Fruit fly (Drosophila melanogaster) whole organism, pupa: ENCODE data around the gene CG6178.

Experiments
- CG14655 ChIP-seq: fragments of 200-800 bp; sonication (Bioruptor generic); optimal IDR thresholded peaks from 3 replicates; lab custom pipeline; 2017; ENCODE audit warnings: mild to moderate bottlenecking, missing biosample characterization, missing genetic modification reagents, missing genetic modification characterization
- CG32121 ChIP-seq: fragments of 200-800 bp; sonication (Bioruptor generic); IDR thresholded peaks from 2 replicates; pipeline ENCODE4 v1.3.6; 2022; ENCODE audit warnings: missing biosample characterization, missing genetic modification characterization
- CG34367 ChIP-seq: fragments of 200-800 bp; sonication (Bioruptor generic); optimal IDR thresholded peaks from 2 replicates; lab custom pipeline; 2018; ENCODE audit warnings: missing biosample characterization, mild to moderate bottlenecking, missing genetic modification characterization
- CG9948 ChIP-seq: fragments of 200-800 bp; sonication (Bioruptor generic); optimal IDR thresholded peaks from 2 replicates; lab custom pipeline; 2018; ENCODE audit warnings: missing biosample characterization, mild to moderate bottlenecking, missing genetic modification characterization, moderate library complexity

DNA sequence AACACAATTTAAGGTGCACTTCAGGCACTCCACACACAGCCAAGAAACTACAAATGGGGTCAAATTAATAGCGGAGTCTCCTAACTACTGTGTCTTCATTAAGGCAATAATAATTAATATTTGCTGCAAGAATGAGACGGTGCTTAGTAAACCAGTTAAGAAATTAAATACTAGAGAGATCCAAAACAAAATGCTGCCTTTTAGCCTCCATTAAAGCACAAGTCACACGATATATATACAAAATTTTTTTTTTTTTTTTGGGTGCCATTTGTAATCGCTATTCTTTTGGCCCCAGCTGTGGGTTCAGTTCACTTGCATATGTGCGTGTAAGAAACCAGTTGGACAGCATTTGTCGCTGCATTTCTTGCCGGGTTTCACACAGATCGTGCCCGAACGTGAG is 51.3 kb downstream of the CG6178 start:
- TF ChIP-seq CG9948 (peak; percentile 78), CG32121 (GFP tag; lab: Robert Waterston, UW) (peak; percentile 84), CG34367 (tag; lab: Kevin White, UChicago) (peak; percentile 61), CG14655 (GFP tag; lab: Kevin White, UChicago) (peak; percentile 87)
